Fruit fly (Drosophila melanogaster) whole organism, embryonic: ENCODE measurements around the gene eIF4A.

Experiments
- ATbp ChIP-seq: fragments of 200-800 bp; sonication (Bioruptor generic); optimal IDR thresholded peaks from 2 replicates; lab custom pipeline; 2017; ENCODE audit warnings: missing biosample characterization, mild to moderate bottlenecking, missing genetic modification characterization, missing genetic modification reagents
- Ada2b ChIP-seq: fragments of 200-800 bp; sonication (Bioruptor generic); IDR thresholded peaks from 2 replicates; pipeline ENCODE4 v1.3.6; 2022; ENCODE audit warnings: missing biosample characterization, missing genetic modification characterization
- Atf-2 ChIP-seq: fragments of 200-800 bp; sonication (Bioruptor generic); optimal IDR thresholded peaks from 2 replicates; lab custom pipeline; 2016; ENCODE audit warnings: missing biosample characterization, missing genetic modification characterization
- Awh ChIP-seq: fragments of 200-800 bp; sonication (Bioruptor generic); IDR thresholded peaks from 2 replicates; pipeline ENCODE4, ENCODE4 v1.3.6; 2022; ENCODE audit warnings: missing biosample characterization, missing genetic modification characterization
- B-H2 ChIP-seq: fragments of 200-800 bp; sonication (Bioruptor generic); optimal IDR thresholded peaks from 2 replicates; lab custom pipeline; 2018; ENCODE audit warnings: missing biosample characterization, mild to moderate bottlenecking, missing genetic modification characterization
- Bgb ChIP-seq: fragments of 200-800 bp; sonication (Bioruptor generic); IDR thresholded peaks from 2 replicates; pipeline ENCODE4 v1.3.6; 2022; ENCODE audit warnings: missing biosample characterization, missing genetic modification characterization; ENCODE audit not compliant: partially characterized antibody
- CG10979 ChIP-seq: fragments of 200-800 bp; sonication (Bioruptor generic); optimal IDR thresholded peaks from 2 replicates; lab custom pipeline; 2018; ENCODE audit warnings: missing biosample characterization, mild to moderate bottlenecking, missing genetic modification characterization, moderate library complexity
- CG11560 ChIP-seq: fragments of 200-800 bp; sonication (Bioruptor generic); IDR thresholded peaks from 3 replicates; pipeline ENCODE4 v1.3.6; 2022; ENCODE audit warnings: missing biosample characterization, missing genetic modification characterization
- CG13123 ChIP-seq: fragments of 200-800 bp; sonication (Bioruptor generic); optimal IDR thresholded peaks from 2 replicates; lab custom pipeline; 2016; ENCODE audit warnings: missing biosample characterization, missing genetic modification characterization
- CG13296 ChIP-seq: fragments of 200-800 bp; sonication (Bioruptor generic); optimal IDR thresholded peaks from 3 replicates; lab custom pipeline; 2018; ENCODE audit warnings: missing biosample characterization, mild to moderate bottlenecking, missing genetic modification characterization
- CG14667 ChIP-seq: fragments of 200-800 bp; sonication (Bioruptor generic); IDR thresholded peaks from 2 replicates; pipeline ENCODE4 v1.3.6; 2022; ENCODE audit warnings: missing biosample characterization, missing genetic modification characterization
- CG16863 ChIP-seq: fragments of 200-800 bp; sonication (Bioruptor generic); optimal IDR thresholded peaks from 3 replicates; lab custom pipeline; 2016; ENCODE audit warnings: missing biosample characterization, missing genetic modification characterization
- CG17361 ChIP-seq: fragments of 200-800 bp; sonication (Bioruptor generic); IDR thresholded peaks from 3 replicates; pipeline ENCODE4 v1.3.6; 2022; ENCODE audit warnings: missing biosample characterization, missing genetic modification characterization
- CG1832 ChIP-seq: fragments of 200-800 bp; sonication (Bioruptor generic); optimal IDR thresholded peaks from 2 replicates; lab custom pipeline; 2017; ENCODE audit warnings: missing biosample characterization, mild to moderate bottlenecking, missing genetic modification characterization, inconsistent platforms
- CG18476 ChIP-seq: fragments of 200-800 bp; sonication (Bioruptor generic); optimal IDR thresholded peaks from 2 replicates; lab custom pipeline; 2016; ENCODE audit warnings: missing biosample characterization, mild to moderate bottlenecking, missing genetic modification characterization
- CG31224 ChIP-seq: fragments of 200-800 bp; sonication (Bioruptor generic); IDR thresholded peaks from 2 replicates; pipeline ENCODE4 v1.3.6; 2022; ENCODE audit warnings: missing biosample characterization, missing genetic modification characterization
- CG31388 ChIP-seq: fragments of 200-800 bp; sonication (Bioruptor generic); optimal IDR thresholded peaks from 2 replicates; lab custom pipeline; 2016; ENCODE audit warnings: missing biosample characterization, missing genetic modification characterization
- CG3995 ChIP-seq: fragments of 200-800 bp; sonication (Bioruptor generic); optimal IDR thresholded peaks from 3 replicates; lab custom pipeline; 2016; ENCODE audit warnings: missing biosample characterization, missing genetic modification characterization
- CG4328 ChIP-seq: fragments of 200-800 bp; sonication (Bioruptor generic); optimal IDR thresholded peaks from 3 replicates; lab custom pipeline; 2017; ENCODE audit warnings: missing biosample characterization, missing genetic modification reagents, missing genetic modification characterization
- CG6854 ChIP-seq: fragments of 200-800 bp; sonication (Bioruptor generic); optimal IDR thresholded peaks from 3 replicates; lab custom pipeline; 2017; ENCODE audit warnings: missing biosample characterization, mild to moderate bottlenecking, missing genetic modification characterization
- CG8089 ChIP-seq: fragments of 200-800 bp; sonication (Bioruptor generic); optimal IDR thresholded peaks from 3 replicates; lab custom pipeline; 2016; ENCODE audit warnings: missing biosample characterization, missing genetic modification characterization
- CG8290 ChIP-seq, 3 experiments: fragments of 200-800 bp; sonication (Bioruptor generic); optimal IDR thresholded peaks; 2 replicates each; lab custom pipeline; 2016 to 2019; ENCODE audit warnings: missing biosample characterization in 3 of 3, missing genetic modification characterization in 3 of 3, mild to moderate bottlenecking in 2 of 3, moderate library complexity in 1 of 3
- CG8388 ChIP-seq: fragments of 200-800 bp; sonication (Bioruptor generic); optimal IDR thresholded peaks from 2 replicates; lab custom pipeline; 2019; ENCODE audit warnings: missing biosample characterization, mild to moderate bottlenecking, missing genetic modification characterization, moderate library complexity
- CG9932 ChIP-seq: fragments of 200-800 bp; sonication (Bioruptor generic); IDR thresholded peaks from 2 replicates; pipeline ENCODE4 v1.3.6; 2022; ENCODE audit warnings: missing biosample characterization, missing genetic modification characterization
- Eip74EF ChIP-seq, 2 experiments: fragments of 200-800 bp in 1 of 2; fragments of >200 bp in 1 of 2; sonication (Bioruptor generic) in 1 of 2; optimal IDR thresholded peaks; 2 replicates each; lab custom pipeline; 2017 to 2019; ENCODE audit warnings: missing biosample characterization in 2 of 2, missing genetic modification characterization in 2 of 2, mild to moderate bottlenecking in 1 of 2, moderate library complexity in 1 of 2
- Ets97D ChIP-seq: fragments of 200-800 bp; sonication (Bioruptor generic); optimal IDR thresholded peaks from 3 replicates; lab custom pipeline; 2016; ENCODE audit warnings: missing biosample characterization, missing genetic modification characterization
- Fer2 ChIP-seq: fragments of 200-800 bp; sonication (Bioruptor generic); optimal IDR thresholded peaks from 2 replicates; lab custom pipeline; 2018; ENCODE audit warnings: missing biosample characterization, mild to moderate bottlenecking, missing genetic modification characterization, moderate library complexity
- H15 ChIP-seq: fragments of 200-800 bp; sonication (Bioruptor generic); IDR thresholded peaks from 3 replicates; pipeline ENCODE4 v1.3.6; 2022; ENCODE audit warnings: missing biosample characterization, missing genetic modification characterization
- Myb ChIP-seq: fragments of 200-800 bp; sonication (Bioruptor generic); optimal IDR thresholded peaks from 2 replicates; lab custom pipeline; 2016; ENCODE audit warnings: missing biosample characterization, missing genetic modification characterization
- Ssrp ChIP-seq: fragments of 200-800 bp; sonication (Bioruptor generic); optimal IDR thresholded peaks from 2 replicates; lab custom pipeline; 2018; ENCODE audit warnings: missing biosample characterization, mild to moderate bottlenecking, missing genetic modification characterization, moderate library complexity
- abd-A ChIP-seq: fragments of 200-800 bp; sonication (Bioruptor generic); optimal IDR thresholded peaks from 3 replicates; lab custom pipeline; 2019; ENCODE audit warnings: missing biosample characterization, mild to moderate bottlenecking, missing genetic modification characterization, moderate library complexity
- caup ChIP-seq: fragments of 200-800 bp; sonication (Bioruptor generic); optimal IDR thresholded peaks from 3 replicates; lab custom pipeline; 2017; ENCODE audit warnings: missing biosample characterization, mild to moderate bottlenecking, missing genetic modification characterization, moderate library complexity; ENCODE audit not compliant: severe bottlenecking
- cg ChIP-seq: fragments of 200-800 bp; sonication (Bioruptor generic); optimal IDR thresholded peaks from 3 replicates; lab custom pipeline; 2019; ENCODE audit warnings: missing biosample characterization, mild to moderate bottlenecking, missing genetic modification characterization, moderate library complexity
- emc ChIP-seq: fragments of 200-800 bp; sonication (Bioruptor generic); optimal IDR thresholded peaks from 2 replicates; lab custom pipeline; 2016; ENCODE audit warnings: missing biosample characterization, missing genetic modification characterization
- fd96Cb ChIP-seq: fragments of 200-800 bp; sonication (Bioruptor generic); optimal IDR thresholded peaks from 2 replicates; lab custom pipeline; 2018; ENCODE audit warnings: missing biosample characterization, mild to moderate bottlenecking, missing genetic modification characterization, moderate library complexity
- ftz-f1 ChIP-seq: fragments of 200-800 bp; sonication (Bioruptor generic); optimal IDR thresholded peaks from 2 replicates; lab custom pipeline; 2016; ENCODE audit warnings: missing biosample characterization, missing genetic modification characterization
- gem ChIP-seq: fragments of 200-800 bp; sonication (Bioruptor generic); optimal IDR thresholded peaks from 2 replicates; lab custom pipeline; 2019; ENCODE audit warnings: missing biosample characterization, mild to moderate bottlenecking, missing genetic modification characterization, moderate library complexity
- gro ChIP-seq: fragments of 200-800 bp; sonication (Bioruptor generic); optimal IDR thresholded peaks from 2 replicates; lab custom pipeline; 2016; ENCODE audit warnings: missing biosample characterization, missing genetic modification characterization
- insv ChIP-seq, 2 experiments: fragments of 200-800 bp; sonication (Bioruptor generic); optimal IDR thresholded peaks; 3 replicates each; lab custom pipeline; 2016 to 2018; ENCODE audit warnings: missing biosample characterization in 2 of 2, missing genetic modification characterization in 2 of 2
- jing ChIP-seq: fragments of 200-800 bp; sonication (Bioruptor generic); optimal IDR thresholded peaks from 2 replicates; lab custom pipeline; 2018; ENCODE audit warnings: missing biosample characterization, mild to moderate bottlenecking, missing genetic modification characterization
- jumu ChIP-seq: fragments of 200-800 bp; sonication (Bioruptor generic); optimal IDR thresholded peaks from 3 replicates; lab custom pipeline; 2016; ENCODE audit warnings: missing biosample characterization, missing genetic modification characterization
- mam ChIP-seq: fragments of 200-800 bp; sonication (Bioruptor generic); optimal IDR thresholded peaks from 3 replicates; lab custom pipeline; 2016; ENCODE audit warnings: missing biosample characterization, missing genetic modification characterization
- pb ChIP-seq: fragments of 200-800 bp; sonication (Bioruptor generic); optimal IDR thresholded peaks from 3 replicates; lab custom pipeline; 2016; ENCODE audit warnings: missing biosample characterization, missing genetic modification characterization
- ranshi ChIP-seq: fragments of 200-800 bp; sonication (Bioruptor generic); IDR thresholded peaks from 2 replicates; pipeline ENCODE4 v1.3.6; 2022; ENCODE audit warnings: missing biosample characterization, missing genetic modification characterization
- rib ChIP-seq: fragments of 200-800 bp; sonication (Bioruptor generic); IDR thresholded peaks from 2 replicates; pipeline ENCODE4 v1.3.6; 2022; ENCODE audit warnings: missing biosample characterization, missing genetic modification characterization
- sc ChIP-seq, 3 experiments: fragments of >200 bp in 2 of 3; fragments of 200-800 bp in 1 of 3; sonication (Bioruptor generic) in 1 of 3; optimal IDR thresholded peaks; 2 replicates in 2 of 3; 3 replicates in 1 of 3; lab custom pipeline; 2017; ENCODE audit warnings: mild to moderate bottlenecking in 1 of 3, missing biosample characterization in 1 of 3, missing genetic modification characterization in 1 of 3, missing genetic modification reagents in 1 of 3
- shn ChIP-seq: fragments of 200-800 bp; sonication (Bioruptor generic); optimal IDR thresholded peaks from 3 replicates; lab custom pipeline; 2016; ENCODE audit warnings: missing biosample characterization, missing genetic modification characterization
- stwl ChIP-seq: fragments of 200-800 bp; sonication (Bioruptor generic); optimal IDR thresholded peaks from 3 replicates; lab custom pipeline; 2018; ENCODE audit warnings: missing biosample characterization, mild to moderate bottlenecking, missing genetic modification characterization, moderate library complexity
- sug ChIP-seq: fragments of 200-800 bp; optimal IDR thresholded peaks from 2 replicates; lab custom pipeline; 2019; ENCODE audit warnings: missing biosample characterization, mild to moderate bottlenecking, missing genetic modification characterization, moderate library complexity
- vvl ChIP-seq: fragments of 200-800 bp; sonication (Bioruptor generic); IDR thresholded peaks from 2 replicates; pipeline ENCODE4 v1.3.6; 2022; ENCODE audit warnings: missing biosample characterization, missing genetic modification characterization

eIF4A gene

DNA sequence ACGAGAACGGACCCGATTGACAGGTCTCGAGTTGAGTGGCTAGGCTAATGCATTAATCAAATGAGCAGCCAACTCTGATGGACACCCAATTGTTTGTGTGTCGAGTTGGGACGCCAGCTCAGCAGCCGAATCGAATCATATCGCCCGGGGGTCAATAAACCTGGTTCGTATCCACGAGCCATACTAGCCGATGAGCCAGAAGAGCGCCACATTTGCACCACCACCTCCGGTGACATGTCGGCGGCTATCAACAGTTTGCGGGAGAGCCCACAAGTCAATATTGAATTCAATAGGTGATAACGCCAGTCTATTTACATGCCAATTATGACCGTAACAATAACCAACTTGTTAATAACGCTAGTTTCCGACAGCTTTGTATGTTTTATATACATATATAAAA is 7.4 kb upstream of the eIF4A start (continued):
- peak in 1 of 2 experiments; percentile 27 for TF ChIP-seq Eip74EF (GFP tag; optimal IDR thresholded peaks at IDR 0.05; lab: Kevin White, UChicago)
- TF ChIP-seq vvl (GFP tag; lab: Robert Waterston, UW): no peak
- TF ChIP-seq caup (GFP tag; lab: Kevin White, UChicago): peak; percentile 84
- peak; percentile 4 for TF ChIP-seq CG18476 (GFP tag; lab: Kevin White, UChicago)
- no peak for TF ChIP-seq Myb (GFP tag; lab: Kevin White, UChicago)
- TF ChIP-seq gem (tag; lab: Kevin White, UChicago): peak; percentile 59
- peak; percentile 58 for TF ChIP-seq CG13123 (GFP tag; lab: Kevin White, UChicago)
- peak; percentile 38; the same call in 1 of the 2 replicates for TF ChIP-seq CG9932 (GFP tag; lab: Robert Waterston, UW)
- no peak for TF ChIP-seq CG8089 (GFP tag; lab: Kevin White, UChicago)
- peak; percentile 78 for TF ChIP-seq CG4328 (GFP tag; lab: Kevin White, UChicago)
- no peak for TF ChIP-seq gro (GFP tag; lab: Kevin White, UChicago)
- TF ChIP-seq rib: no peak
- peak; percentile 76; the same call in 1 of the 2 replicates for TF ChIP-seq Awh
- TF ChIP-seq CG13296 (GFP tag; lab: Kevin White, UChicago): peak; percentile 79
- no peak for TF ChIP-seq CG16863 (GFP tag; lab: Kevin White, UChicago)
- TF ChIP-seq ATbp (GFP tag; lab: Kevin White, UChicago): peak; percentile 92
- no peak for TF ChIP-seq CG11560 (tag; lab: Robert Waterston, UW)
- TF ChIP-seq Ets97D (GFP tag; lab: Kevin White, UChicago): no peak
- TF ChIP-seq mam (GFP tag; lab: Kevin White, UChicago): no peak
- no peak for TF ChIP-seq shn (GFP tag; lab: Kevin White, UChicago)
- no peak for TF ChIP-seq CG3995
- no peak for TF ChIP-seq cg (GFP tag; lab: Kevin White, UChicago)
- no peak for TF ChIP-seq Atf-2 (GFP tag; lab: Kevin White, UChicago)
- TF ChIP-seq Bgb (GFP tag; lab: Robert Waterston, UW): no peak
- TF ChIP-seq CG8290 (GFP tag; optimal IDR thresholded peaks at IDR 0.05; lab: Kevin White, UChicago): peak; percentile 15
- TF ChIP-seq CG8290 (tag; optimal IDR thresholded peaks at IDR 0.05; lab: Kevin White, UChicago): peak in 1 of 2 experiments; percentile 87
- peak; percentile 47 for TF ChIP-seq Fer2 (tag; lab: Kevin White, UChicago)
- no peak for TF ChIP-seq stwl (tag; lab: Kevin White, UChicago)
- TF ChIP-seq ftz-f1 (GFP tag; lab: Kevin White, UChicago): no peak
- TF ChIP-seq B-H2 (GFP tag; lab: Kevin White, UChicago): peak; percentile 71
- TF ChIP-seq ranshi (GFP tag; lab: Robert Waterston, UW): peak; percentile 9; the same call in 1 of the 2 replicates
- TF ChIP-seq abd-A: peak; percentile 68
- TF ChIP-seq jumu (GFP tag; lab: Kevin White, UChicago): no peak
- TF ChIP-seq CG10979: no peak
- no peak for TF ChIP-seq pb (GFP tag; lab: Kevin White, UChicago)
- peak in 1 of 2 experiments; percentile 55 for TF ChIP-seq insv (GFP tag; optimal IDR thresholded peaks at IDR 0.05; lab: Kevin White, UChicago)
- no peak for TF ChIP-seq Ssrp (tag; lab: Kevin White, UChicago)
- TF ChIP-seq jing: peak; percentile 1
- no peak for TF ChIP-seq CG1832 (GFP tag; lab: Kevin White, UChicago)
- no peak for TF ChIP-seq CG31388 (GFP tag; lab: Kevin White, UChicago)
- peak; percentile 4 for TF ChIP-seq fd96Cb (tag; lab: Kevin White, UChicago)
- no peak for TF ChIP-seq sc (optimal IDR thresholded peaks at IDR 0.05; lab: Kevin White, UChicago)
- peak; percentile 55 for TF ChIP-seq sc (GFP tag; optimal IDR thresholded peaks at IDR 0.05; lab: Kevin White, UChicago)
- TF ChIP-seq CG31224 (GFP tag; lab: Robert Waterston, UW): no peak
- TF ChIP-seq H15 (GFP tag; lab: Robert Waterston, UW): no peak
- TF ChIP-seq CG8388: no peak
- TF ChIP-seq emc (GFP tag; lab: Kevin White, UChicago): no peak
- TF ChIP-seq Ada2b (GFP tag; lab: Robert Waterston, UW): 0 out of 2 replicates have a peak, but pooled peaks have one; percentile 25
- TF ChIP-seq sug (tag; lab: Kevin White, UChicago): peak; percentile 83
- TF ChIP-seq CG14667 (GFP tag; lab: Robert Waterston, UW): no peak
- TF ChIP-seq CG6854 (GFP tag; lab: Kevin White, UChicago): peak; percentile 48
- no peak for TF ChIP-seq CG17361
